Worm (Caenorhabditis elegans) whole organism, young adult: ENCODE data around the gene F56D6.18.

ENCODE experiments used
- unc-62 ChIP-seq: fragments of 150-350 bp; optimal IDR thresholded peaks from 2 replicates; lab custom pipeline; 2014; ENCODE audit warnings: missing biosample characterization, missing genetic modification reagents, missing genetic modification characterization
- xnd-1 ChIP-seq: sonication (generic microtip); optimal IDR thresholded peaks from 2 replicates; lab custom pipeline; 2016; ENCODE audit warnings: missing genotype, missing genetic modification reagents, missing genetic modification characterization, missing compliant biosample characterization

DNA sequence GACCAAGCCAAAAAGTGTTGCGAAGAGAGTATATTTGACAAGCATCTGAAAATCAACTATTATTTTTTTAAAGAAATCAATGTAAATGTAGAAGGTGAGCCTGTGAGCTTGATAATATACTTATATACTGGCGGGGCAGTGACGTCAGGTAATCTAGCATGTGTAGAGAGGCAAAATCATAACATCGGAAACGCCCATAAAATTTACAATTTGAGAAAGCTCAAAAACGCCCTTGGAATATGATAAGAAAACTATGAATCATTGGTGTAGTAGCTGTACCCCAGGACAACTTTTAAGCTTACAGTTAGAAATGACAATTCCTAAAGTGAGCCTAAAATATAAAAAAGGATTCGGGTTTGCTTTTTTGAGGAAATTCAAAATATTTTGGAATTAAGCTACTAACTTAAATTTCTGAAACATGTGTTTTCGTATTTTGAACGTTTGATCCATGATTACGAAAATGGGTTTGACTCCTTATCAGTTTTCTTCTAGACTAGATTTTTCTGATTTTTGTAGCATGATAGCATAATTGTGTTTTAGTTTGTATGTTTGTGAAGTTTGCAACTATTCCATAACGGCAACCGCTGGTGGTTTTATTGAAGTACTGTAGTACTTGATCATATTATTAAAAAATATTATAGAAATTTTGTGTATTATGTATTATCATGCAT is 30.0 kb upstream of the F56D6.18 start, which contains the start of gene clec-174:
- TF ChIP-seq unc-62 (GFP tag; lab: Kevin White, UChicago) (no peak), xnd-1 (no peak)
